Fruit fly (Drosophila melanogaster): ENCODE data around the gene Asciz.
A peak's percentile ranks its signal among the peaks of the same experiment; 100 is the strongest.

Gene Asciz

DNA sequence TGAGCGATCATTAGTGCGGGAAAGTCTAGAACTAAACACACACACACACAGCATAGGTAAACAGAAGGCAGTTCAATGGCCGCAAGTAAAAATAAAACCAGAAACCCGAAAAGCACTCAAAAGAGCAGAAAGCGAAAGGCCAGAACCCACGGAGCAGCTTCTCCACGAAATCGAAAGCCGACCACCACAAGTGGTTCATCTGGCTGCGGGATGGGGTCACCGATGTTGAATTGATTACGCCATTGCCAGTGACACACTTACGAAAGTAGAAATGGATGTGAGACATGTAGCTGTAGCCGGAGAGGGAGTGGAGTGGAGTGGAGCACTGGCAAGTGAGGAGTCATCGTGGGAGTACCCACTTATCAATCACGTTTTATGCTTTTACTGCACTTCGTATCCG lies 24.6 kb downstream of the Asciz start (continued):
- TF ChIP-seq CG2199 (GFP tag; IDR thresholded peaks at IDR 0.05) (no peak), Dll (GFP tag; IDR thresholded peaks at IDR 0.05; ENCODE audit: partially characterized antibody) (no peak), CG11247 (GFP tag; IDR thresholded peaks at IDR 0.05) (0 out of 2 replicates have a peak, but pooled peaks have one; percentile 32), vfl (GFP tag; optimal IDR thresholded peaks at IDR 0.05) (no peak), fru (optimal IDR thresholded peaks at IDR 0.05) (no peak), Fer2 (tag; optimal IDR thresholded peaks at IDR 0.05) (no peak), ham (GFP tag; IDR thresholded peaks at IDR 0.05) (no peak), fd102C (GFP tag; optimal IDR thresholded peaks at IDR 0.05) (no peak), CoRest (tag; optimal IDR thresholded peaks at IDR 0.05) (no peak), Sry-δ (GFP tag; optimal IDR thresholded peaks at IDR 0.05) (no peak), CG1602 (GFP tag; optimal IDR thresholded peaks at IDR 0.05) (no peak), CG34422 (GFP tag; IDR thresholded peaks at IDR 0.05) (no peak), Oli (tag; optimal IDR thresholded peaks at IDR 0.05) (no peak), hth (optimal IDR thresholded peaks at IDR 0.05) (no peak), NC2α (GFP tag; optimal IDR thresholded peaks at IDR 0.05) (no peak), Sin3A (optimal IDR thresholded peaks at IDR 0.05) (no peak), TFAM (GFP tag; optimal IDR thresholded peaks at IDR 0.05) (no peak), CHES-1-like (GFP tag; optimal IDR thresholded peaks at IDR 0.05) (no peak), schlank (tag; optimal IDR thresholded peaks at IDR 0.05) (no peak), otp (GFP tag; IDR thresholded peaks at IDR 0.05) (peak; percentile 11; the same call in 1 of the 3 replicates), CG6689 (GFP tag; IDR thresholded peaks at IDR 0.05) (no peak), Deaf1 (tag; optimal IDR thresholded peaks at IDR 0.05) (peak; percentile 7), prd (optimal IDR thresholded peaks at IDR 0.05) (no peak), prd (GFP tag; IDR thresholded peaks at IDR 0.05) (no peak), CG8924 (tag; optimal IDR thresholded peaks at IDR 0.05) (no peak), Gug (GFP tag; IDR thresholded peaks at IDR 0.05) (no peak), gt (GFP tag; IDR thresholded peaks at IDR 0.05) (no peak), CG10321 (GFP tag; IDR thresholded peaks at IDR 0.05) (no peak), D19B (GFP tag; optimal IDR thresholded peaks at IDR 0.05) (no peak), fd64A (GFP tag; optimal IDR thresholded peaks at IDR 0.05) (peak; percentile 35), C15 (GFP tag; IDR thresholded peaks at IDR 0.05) (no peak), caup (GFP tag; optimal IDR thresholded peaks at IDR 0.05; ENCODE audit: severe bottlenecking) (no peak), tx (GFP tag; optimal IDR thresholded peaks at IDR 0.05) (no peak), insv (GFP tag; optimal IDR thresholded peaks at IDR 0.05) (no peak), yki (optimal IDR thresholded peaks at IDR 0.05) (no peak), H2.0 (GFP tag; IDR thresholded peaks at IDR 0.05) (no peak), Lhr (GFP tag; optimal IDR thresholded peaks at IDR 0.05) (peak; percentile 7), CG17912 (GFP tag; optimal IDR thresholded peaks at IDR 0.05) (no peak), HmgD (GFP tag; optimal IDR thresholded peaks at IDR 0.05) (no peak), Sox102F (GFP tag; optimal IDR thresholded peaks at IDR 0.05) (no peak), br (optimal IDR thresholded peaks at IDR 0.05) (no peak), CG17328 (GFP tag; IDR thresholded peaks at IDR 0.05) (no peak), CG1233 (GFP tag; optimal IDR thresholded peaks at IDR 0.05) (no peak), CG11504 (tag; optimal IDR thresholded peaks at IDR 0.05) (no peak), Myb (GFP tag; optimal IDR thresholded peaks at IDR 0.05) (no peak), lab (GFP tag; optimal IDR thresholded peaks at IDR 0.05) (no peak), ssp (GFP tag; IDR thresholded peaks at IDR 0.05) (no peak), CG6175 (GFP tag; IDR thresholded peaks at IDR 0.05) (no peak), CG15479 (GFP tag; optimal IDR thresholded peaks at IDR 0.05) (no peak), zf30C (GFP tag; optimal IDR thresholded peaks at IDR 0.05) (no peak), Opbp (GFP tag; IDR thresholded peaks at IDR 0.05; ENCODE audit: partially characterized antibody) (no peak), CG30403 (GFP tag; optimal IDR thresholded peaks at IDR 0.05) (no peak), danr (GFP tag; IDR thresholded peaks at IDR 0.05) (no peak), gcm (GFP tag; optimal IDR thresholded peaks at IDR 0.05) (peak; percentile 64)
